Fruit fly (Drosophila melanogaster): Measurements from ENCODE around the gene Diap1.

Diap1 gene

dm6 chr3L:16028924-16029323 is 21.9 kb downstream of the Diap1 start:
- TF ChIP-seq CG4496 (GFP tag; IDR thresholded peaks at IDR 0.05) (no peak), CG9948 (tag; optimal IDR thresholded peaks at IDR 0.05) (no peak), Ets98B (GFP tag; IDR thresholded peaks at IDR 0.05) (no peak), CG17806 (tag; optimal IDR thresholded peaks at IDR 0.05) (no peak), CG15710 (tag; optimal IDR thresholded peaks at IDR 0.05) (no peak), rn (GFP tag; IDR thresholded peaks at IDR 0.05) (no peak), CG34367 (tag; optimal IDR thresholded peaks at IDR 0.05) (no peak), D1 (tag; optimal IDR thresholded peaks at IDR 0.05) (no peak)

dm6 chr3L:16027163-16027633 is 23.6 kb downstream of the Diap1 start:
- TF ChIP-seq CG12605 (GFP tag; IDR thresholded peaks at IDR 0.05) (peak; percentile 56; the same call in 1 of the 2 replicates), CG32121 (GFP tag; IDR thresholded peaks at IDR 0.05) (peak; percentile 84), CG8301 (tag; optimal IDR thresholded peaks at IDR 0.05) (peak; percentile 38), D1 (tag; optimal IDR thresholded peaks at IDR 0.05) (no peak), Pif1A (GFP tag; optimal IDR thresholded peaks at IDR 0.05) (peak; percentile 69), CG8159 (tag; optimal IDR thresholded peaks at IDR 0.05) (peak; percentile 72), Ets98B (GFP tag; IDR thresholded peaks at IDR 0.05) (peak; percentile 86), CG14655 (GFP tag; optimal IDR thresholded peaks at IDR 0.05) (peak; percentile 55), Snoo (tag; optimal IDR thresholded peaks at IDR 0.05) (peak; percentile 46), gl (tag; optimal IDR thresholded peaks at IDR 0.05) (peak; percentile 23), rn (GFP tag; IDR thresholded peaks at IDR 0.05) (peak; percentile 48; the same call in 1 of the 2 replicates), CG15710 (tag; optimal IDR thresholded peaks at IDR 0.05) (peak; percentile 67), CG10348 (GFP tag; IDR thresholded peaks at IDR 0.05) (0 out of 2 replicates have a peak, but pooled peaks have one; percentile 6), CG34367 (tag; optimal IDR thresholded peaks at IDR 0.05) (peak; percentile 3), CG13204 (GFP tag; optimal IDR thresholded peaks at IDR 0.05) (peak; percentile 39), fd96Ca (GFP tag; IDR thresholded peaks at IDR 0.05) (peak; percentile 93), Pif1B (GFP tag; optimal IDR thresholded peaks at IDR 0.05) (peak; percentile 54), CG17806 (tag; optimal IDR thresholded peaks at IDR 0.05) (peak; percentile 57), EcR (GFP tag; optimal IDR thresholded peaks at IDR 0.05) (peak; percentile 77), CG9948 (tag; optimal IDR thresholded peaks at IDR 0.05) (peak; percentile 33), CG4496 (GFP tag; IDR thresholded peaks at IDR 0.05) (peak; percentile 90)

dm6 chr3L:16026065-16026789 is 24.6 kb downstream of the Diap1 start:
- TF ChIP-seq CG34367 (tag; optimal IDR thresholded peaks at IDR 0.05), result peak; percentile 7
- peak; percentile 20 for TF ChIP-seq gl (tag; optimal IDR thresholded peaks at IDR 0.05)
- TF ChIP-seq CG8301 (tag; optimal IDR thresholded peaks at IDR 0.05), result no peak
- TF ChIP-seq CG32121 (GFP tag; IDR thresholded peaks at IDR 0.05), result no peak
- peak; percentile 6 for TF ChIP-seq Snoo (tag; optimal IDR thresholded peaks at IDR 0.05)
- TF ChIP-seq CG10348 (GFP tag; IDR thresholded peaks at IDR 0.05), result no peak
- TF ChIP-seq Pif1B (GFP tag; optimal IDR thresholded peaks at IDR 0.05), result peak; percentile 32
- TF ChIP-seq Ets98B (GFP tag; IDR thresholded peaks at IDR 0.05), result 0 out of 2 replicates have a peak, but pooled peaks have one; percentile 16
- peak; percentile 50 for TF ChIP-seq Pif1A (GFP tag; optimal IDR thresholded peaks at IDR 0.05)
- TF ChIP-seq CG13204 (GFP tag; optimal IDR thresholded peaks at IDR 0.05), result peak; percentile 51
- TF ChIP-seq fd96Ca (GFP tag; IDR thresholded peaks at IDR 0.05), result peak; percentile 54; the same call in 2 of the 3 replicates
- no peak for TF ChIP-seq CG4496 (GFP tag; IDR thresholded peaks at IDR 0.05)
- peak; percentile 35 for TF ChIP-seq CG14655 (GFP tag; optimal IDR thresholded peaks at IDR 0.05)

dm6 chr3L:16025020-16025680 is 25.7 kb downstream of the Diap1 start:
- TF ChIP-seq CG17806 (tag; optimal IDR thresholded peaks at IDR 0.05) (no peak), CG13204 (GFP tag; optimal IDR thresholded peaks at IDR 0.05) (peak; percentile 52)

- peak; percentile 50 for TF ChIP-seq CG8301 (tag; optimal IDR thresholded peaks at IDR 0.05)
- TF ChIP-seq CG17806 (tag; optimal IDR thresholded peaks at IDR 0.05), result peak; percentile 59
- TF ChIP-seq CG9948 (tag; optimal IDR thresholded peaks at IDR 0.05), result peak; percentile 56
- TF ChIP-seq CG15710 (tag; optimal IDR thresholded peaks at IDR 0.05), result peak; percentile 56
- no peak for TF ChIP-seq Ets98B (GFP tag; IDR thresholded peaks at IDR 0.05)
- peak; percentile 58 for TF ChIP-seq CG14655 (GFP tag; optimal IDR thresholded peaks at IDR 0.05)
- peak; percentile 59 for TF ChIP-seq Snoo (tag; optimal IDR thresholded peaks at IDR 0.05)
- TF ChIP-seq CG32121 (GFP tag; IDR thresholded peaks at IDR 0.05), result no peak
- TF ChIP-seq CG12605 (GFP tag; IDR thresholded peaks at IDR 0.05), result no peak
- TF ChIP-seq EcR (GFP tag; optimal IDR thresholded peaks at IDR 0.05), result no peak
- TF ChIP-seq fd96Ca (GFP tag; IDR thresholded peaks at IDR 0.05), result peak; percentile 16; the same call in 1 of the 3 replicates
- peak; percentile 32 for TF ChIP-seq Pif1B (GFP tag; optimal IDR thresholded peaks at IDR 0.05)
- peak; percentile 71 for TF ChIP-seq CG8159 (tag; optimal IDR thresholded peaks at IDR 0.05)
- TF ChIP-seq Pif1A (GFP tag; optimal IDR thresholded peaks at IDR 0.05), result peak; percentile 67
- no peak for TF ChIP-seq D1 (tag; optimal IDR thresholded peaks at IDR 0.05)
- no peak for TF ChIP-seq CG10348 (GFP tag; IDR thresholded peaks at IDR 0.05)
- peak; percentile 42 for TF ChIP-seq CG34367 (tag; optimal IDR thresholded peaks at IDR 0.05)
- no peak for TF ChIP-seq CG4496 (GFP tag; IDR thresholded peaks at IDR 0.05)
- peak; percentile 66 for TF ChIP-seq CG13204 (GFP tag; optimal IDR thresholded peaks at IDR 0.05)
- TF ChIP-seq gl (tag; optimal IDR thresholded peaks at IDR 0.05), result no peak
- no peak for TF ChIP-seq rn (GFP tag; IDR thresholded peaks at IDR 0.05)
Observed at dm6 chr3L:16024276-16025019, 26.4 kb downstream of the Diap1 start.
